Worm (Caenorhabditis elegans): ENCODE results near the gene sri-10.

- TF ChIP-seq fax-1 (tag; optimal IDR thresholded peaks at IDR 0.05) (no peak), ama-1 (optimal IDR thresholded peaks at IDR 0.05) (no peak), sdc-2 (tag; optimal IDR thresholded peaks at IDR 0.05) (no peak), zip-5 (tag; optimal IDR thresholded peaks at IDR 0.05) (no peak), nhr-11 (tag; optimal IDR thresholded peaks at IDR 0.05) (no peak), pha-2 (tag; optimal IDR thresholded peaks at IDR 0.05) (no peak), K09A11.1 (tag; optimal IDR thresholded peaks at IDR 0.05; ENCODE audit: insufficient read depth) (no peak), hlh-6 (tag; optimal IDR thresholded peaks at IDR 0.05) (no peak), hlh-30 (tag; optimal IDR thresholded peaks at IDR 0.05; ENCODE audit: insufficient read depth) (no peak), gmeb-2 (tag; optimal IDR thresholded peaks at IDR 0.05) (no peak), lin-11 (tag; optimal IDR thresholded peaks at IDR 0.05) (no peak), pag-3 (tag; optimal IDR thresholded peaks at IDR 0.05; ENCODE audit: borderline replicate concordance) (no peak), tbx-2 (tag; optimal IDR thresholded peaks at IDR 0.05) (no peak), unc-3 (GFP tag; conservative IDR thresholded peaks at IDR 0.05) (no peak), unc-3 (tag; optimal IDR thresholded peaks at IDR 0.05) (no peak)
These were observed 46.1 kb downstream of the sri-10 start, which contains the start of gene F11D11.3 for ce11 chrV:18760174-18760573.
